Fruit fly (Drosophila melanogaster): ENCODE results near the gene CG33494.

CG33494 gene

DNA sequence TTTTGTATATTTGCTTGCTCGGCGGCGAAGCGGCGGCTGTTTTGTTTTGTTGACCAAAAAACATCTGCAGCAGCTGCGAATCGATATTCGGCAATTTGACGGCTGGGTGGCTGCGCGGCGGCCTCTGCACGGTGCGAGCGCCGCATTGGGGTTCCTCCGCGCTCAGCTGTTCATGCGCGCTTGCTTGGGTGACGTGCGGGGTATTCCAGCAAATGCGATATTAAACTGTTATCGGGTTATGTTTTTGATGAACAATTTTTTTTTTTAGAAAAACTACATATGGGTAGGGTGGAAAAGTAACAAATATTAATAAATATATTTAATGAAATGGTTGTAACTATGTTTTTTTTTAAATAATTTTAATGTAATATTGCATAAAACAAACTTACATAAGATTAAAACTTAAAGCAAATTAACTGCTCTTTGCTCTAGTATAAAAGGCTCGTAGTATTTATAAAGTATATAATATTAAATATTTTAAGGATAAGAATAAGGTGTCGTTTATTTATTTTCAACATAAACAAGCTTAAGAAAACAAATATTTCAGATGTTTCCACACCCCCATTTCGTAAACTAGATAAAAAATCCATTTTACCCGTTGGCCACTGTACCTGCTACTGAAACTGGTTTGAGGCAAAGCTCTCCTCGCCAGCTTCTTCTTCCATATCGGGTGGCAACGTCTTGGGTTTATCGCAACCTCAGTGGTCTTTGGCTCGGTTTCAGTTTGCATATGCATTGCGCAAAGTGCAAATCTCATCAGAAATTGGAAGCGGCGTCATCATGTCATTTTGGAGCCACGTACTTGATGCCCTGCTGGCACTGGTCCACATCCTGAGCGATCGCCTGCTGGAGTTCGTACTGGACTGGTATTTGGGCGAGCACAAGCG is 3.9 kb downstream of the CG33494 start, which contains the start of the genes Gnpat and CG5112 (continued):
- TF ChIP-seq vri (GFP tag; optimal IDR thresholded peaks at IDR 0.05) (peak; percentile 9), acj6 (GFP tag; optimal IDR thresholded peaks at IDR 0.05) (no peak), CG3919 (GFP tag; optimal IDR thresholded peaks at IDR 0.05) (peak; percentile 4), esn (GFP tag; optimal IDR thresholded peaks at IDR 0.05) (peak; percentile 26), dsx (GFP tag; optimal IDR thresholded peaks at IDR 0.05; ENCODE audit: poor library complexity, severe bottlenecking) (peak; percentile 6), Hr38 (GFP tag; optimal IDR thresholded peaks at IDR 0.05) (no peak), CG6163 (GFP tag; IDR thresholded peaks at IDR 0.05) (peak; percentile 63), fkh (GFP tag; optimal IDR thresholded peaks at IDR 0.05) (peak; percentile 49), dac (GFP tag; optimal IDR thresholded peaks at IDR 0.05) (no peak), CG6854 (GFP tag; optimal IDR thresholded peaks at IDR 0.05) (peak; percentile 21), CG6276 (GFP tag; optimal IDR thresholded peaks at IDR 0.05) (peak; percentile 24), Eip93F (GFP tag; optimal IDR thresholded peaks at IDR 0.05) (no peak), CG8119 (GFP tag; IDR thresholded peaks at IDR 0.05) (peak; percentile 22; the same call in 1 of the 3 replicates), CG31627 (GFP tag; optimal IDR thresholded peaks at IDR 0.05) (no peak), pdm3 (GFP tag; optimal IDR thresholded peaks at IDR 0.05) (no peak), CG6808 (GFP tag; optimal IDR thresholded peaks at IDR 0.05) (peak; percentile 36), Blimp-1 (GFP tag; optimal IDR thresholded peaks at IDR 0.05) (peak; percentile 2), CG9139 (GFP tag; optimal IDR thresholded peaks at IDR 0.05) (peak; percentile 6), Hr39 (GFP tag; optimal IDR thresholded peaks at IDR 0.05) (peak; percentile 27), CG8632 (GFP tag; optimal IDR thresholded peaks at IDR 0.05) (peak; percentile 50), Ets21C (GFP tag; optimal IDR thresholded peaks at IDR 0.05) (peak; percentile 1), CG7368 (GFP tag; optimal IDR thresholded peaks at IDR 0.05) (no peak), Eip78C (GFP tag) (peak; percentile 44), lz (GFP tag; optimal IDR thresholded peaks at IDR 0.05) (peak; percentile 16), CG16779 (tag; optimal IDR thresholded peaks at IDR 0.05) (peak; percentile 18), Hr4 (GFP tag; optimal IDR thresholded peaks at IDR 0.05) (no peak), Eip75B (GFP tag; optimal IDR thresholded peaks at IDR 0.05) (no peak), Sox14 (GFP tag; optimal IDR thresholded peaks at IDR 0.05) (no peak), CG3032 (tag; optimal IDR thresholded peaks at IDR 0.05) (peak; percentile 57), Sox102F (GFP tag; optimal IDR thresholded peaks at IDR 0.05) (peak; percentile 3), achi (GFP tag; optimal IDR thresholded peaks at IDR 0.05) (peak; percentile 21), CG10669 (GFP tag; optimal IDR thresholded peaks at IDR 0.05) (no peak)

DNA sequence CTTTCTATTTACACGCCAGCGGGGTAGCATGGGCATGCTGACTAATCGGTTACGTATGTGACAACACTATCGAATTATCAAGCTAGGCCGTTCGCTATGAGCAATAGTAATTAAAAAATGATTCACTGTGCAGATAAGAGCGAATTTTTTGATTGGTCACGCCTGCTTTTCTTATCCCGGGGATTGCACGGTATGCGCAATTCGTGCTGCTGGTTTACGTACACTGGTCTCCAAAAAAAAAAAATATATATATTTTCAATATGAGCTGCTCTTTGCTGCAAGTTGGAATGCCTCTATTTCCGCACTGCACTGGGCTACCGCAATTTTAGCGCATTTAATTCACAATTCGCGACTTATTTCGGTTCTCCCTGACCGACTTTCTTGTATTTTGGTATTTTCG is 4.6 kb downstream of the CG33494 start:
- TF ChIP-seq OdsH (GFP tag; optimal IDR thresholded peaks at IDR 0.05) (peak; percentile 86), Hr38 (GFP tag; optimal IDR thresholded peaks at IDR 0.05) (no peak), CG9139 (GFP tag; optimal IDR thresholded peaks at IDR 0.05) (no peak), Met (GFP tag; optimal IDR thresholded peaks at IDR 0.05) (peak; percentile 49), CG8632 (GFP tag; optimal IDR thresholded peaks at IDR 0.05) (no peak), Hr4 (GFP tag; optimal IDR thresholded peaks at IDR 0.05) (peak; percentile 89), CG11294 (GFP tag; IDR thresholded peaks at IDR 0.05) (peak; percentile 63), svp (GFP tag) (peak; percentile 62), CG11762 (GFP tag; optimal IDR thresholded peaks at IDR 0.05; ENCODE audit: insufficient read depth) (peak; percentile 47), net (GFP tag; optimal IDR thresholded peaks at IDR 0.05) (peak; percentile 57), dsx (GFP tag; optimal IDR thresholded peaks at IDR 0.05; ENCODE audit: poor library complexity, severe bottlenecking) (no peak), fkh (GFP tag; optimal IDR thresholded peaks at IDR 0.05) (peak; percentile 44), Sox14 (GFP tag; optimal IDR thresholded peaks at IDR 0.05) (peak; percentile 47), Eip75B (GFP tag; optimal IDR thresholded peaks at IDR 0.05) (no peak), lz (GFP tag; optimal IDR thresholded peaks at IDR 0.05) (peak; percentile 32), CG32006 (GFP tag; optimal IDR thresholded peaks at IDR 0.05) (peak; percentile 90), cyc (GFP tag; optimal IDR thresholded peaks at IDR 0.05) (peak; percentile 34), spab (GFP tag; optimal IDR thresholded peaks at IDR 0.05) (no peak), CG10669 (GFP tag; optimal IDR thresholded peaks at IDR 0.05) (peak; percentile 24), Sox102F (GFP tag; optimal IDR thresholded peaks at IDR 0.05) (no peak), acj6 (GFP tag; optimal IDR thresholded peaks at IDR 0.05) (peak; percentile 76), eg (GFP tag; IDR thresholded peaks at IDR 0.05) (peak; percentile 87), Hr39 (GFP tag; optimal IDR thresholded peaks at IDR 0.05) (peak; percentile 25), CG15336 (GFP tag; IDR thresholded peaks at IDR 0.05) (peak; percentile 87), CG16779 (tag; optimal IDR thresholded peaks at IDR 0.05) (peak; percentile 29), CG6163 (GFP tag; IDR thresholded peaks at IDR 0.05) (peak; percentile 72), CG34406 (GFP tag; optimal IDR thresholded peaks at IDR 0.05) (peak; percentile 29), esn (GFP tag; optimal IDR thresholded peaks at IDR 0.05) (peak; percentile 50), salr (GFP tag; optimal IDR thresholded peaks at IDR 0.05) (peak in 1 of 2 experiments; percentile 57), Eip78C (GFP tag) (peak; percentile 88), CG10631 (GFP tag; optimal IDR thresholded peaks at IDR 0.05) (peak; percentile 50), CG6854 (GFP tag; optimal IDR thresholded peaks at IDR 0.05) (no peak)

Data from whole organism, prepupa.